Worm (Caenorhabditis elegans) whole organism, L2 larva: ENCODE measurements around the gene ssq-1.

Source experiments
- C34F6.9 ChIP-seq: fragments of 150-350 bp; optimal IDR thresholded peaks from 2 replicates; lab custom pipeline; 2014; ENCODE audit warnings: missing biosample characterization, missing genetic modification characterization
- R02D3.7 ChIP-seq: fragments of 150-350 bp; optimal IDR thresholded peaks from 2 replicates; lab custom pipeline; 2014; ENCODE audit warnings: missing biosample characterization, missing genetic modification characterization
- Y55F3AM.14 ChIP-seq: fragments of 200-800 bp; sonication (Bioruptor generic); optimal IDR thresholded peaks from 2 replicates; lab custom pipeline; 2018; ENCODE audit warnings: mild to moderate bottlenecking, missing genetic modification characterization, missing compliant biosample characterization
- ZK546.5 ChIP-seq: sonication (generic microtip); optimal IDR thresholded peaks from 2 replicates; lab custom pipeline; 2017; ENCODE audit warnings: missing biosample characterization, missing genetic modification characterization
- alr-1 ChIP-seq: fragments of 150-350 bp; optimal IDR thresholded peaks from 2 replicates; lab custom pipeline; 2014; ENCODE audit warnings: missing biosample characterization, missing genetic modification characterization
- aly-2 ChIP-seq: fragments of 150-350 bp; optimal IDR thresholded peaks from 2 replicates; lab custom pipeline; 2014; ENCODE audit warnings: missing biosample characterization, missing genetic modification characterization
- ama-1 ChIP-seq: fragments of 150-350 bp; optimal IDR thresholded peaks from 2 replicates; lab custom pipeline; 2018; ENCODE audit warnings: inconsistent platforms
- blmp-1 ChIP-seq: sonication (generic microtip); optimal IDR thresholded peaks from 2 replicates; lab custom pipeline; 2017; ENCODE audit warnings: missing genetic modification characterization, mild to moderate bottlenecking, missing compliant biosample characterization, antibody characterized with exemption, moderate library complexity; ENCODE audit not compliant: insufficient read depth
- ceh-16 ChIP-seq: fragments of 150-350 bp; optimal IDR thresholded peaks from 2 replicates; lab custom pipeline; 2014; ENCODE audit warnings: missing biosample characterization, missing genetic modification characterization
- ceh-82 ChIP-seq: fragments of 150-350 bp; optimal IDR thresholded peaks from 2 replicates; lab custom pipeline; 2014; ENCODE audit warnings: missing biosample characterization, missing genetic modification characterization
- crh-2 ChIP-seq: sonication (generic microtip); optimal IDR thresholded peaks from 2 replicates; lab custom pipeline; 2017; ENCODE audit warnings: missing biosample characterization, missing genetic modification characterization
- dmd-4 ChIP-seq: sonication (generic microtip); optimal IDR thresholded peaks from 2 replicates; lab custom pipeline; 2017; ENCODE audit warnings: missing biosample characterization, missing genetic modification characterization
- elt-3 ChIP-seq: sonication (generic microtip); optimal IDR thresholded peaks from 2 replicates; lab custom pipeline; 2017; ENCODE audit warnings: missing biosample characterization, missing genetic modification characterization
- fos-1 ChIP-seq: fragments of 150-350 bp; optimal IDR thresholded peaks from 2 replicates; lab custom pipeline; 2014; ENCODE audit warnings: missing biosample characterization, missing genetic modification characterization
- gmeb-1 ChIP-seq: fragments of 150-350 bp; optimal IDR thresholded peaks from 2 replicates; lab custom pipeline; 2014; ENCODE audit warnings: missing biosample characterization, missing genetic modification characterization
- lin-11 ChIP-seq: fragments of 150-350 bp; sonication (generic microtip); optimal IDR thresholded peaks from 2 replicates; lab custom pipeline; 2014; ENCODE audit warnings: missing biosample characterization, missing genetic modification characterization, inconsistent platforms, mixed read lengths
- lin-39 ChIP-seq: fragments of 150-350 bp; optimal IDR thresholded peaks from 2 replicates; lab custom pipeline; 2014; ENCODE audit warnings: missing biosample characterization, missing genetic modification reagents, missing genetic modification characterization
- lsy-2 ChIP-seq, 2 experiments: fragments of 150-350 bp in 1 of 2; sonication (generic microtip) in 1 of 2; optimal IDR thresholded peaks; 2 replicates each; lab custom pipeline; 2014 to 2017; ENCODE audit warnings: missing biosample characterization in 2 of 2, missing genetic modification characterization in 2 of 2
- mab-5 ChIP-seq: fragments of 150-350 bp; optimal IDR thresholded peaks from 2 replicates; lab custom pipeline; 2014; ENCODE audit warnings: missing biosample characterization, missing genetic modification characterization
- mdl-1 ChIP-seq, 2 experiments: fragments of 150-350 bp in 1 of 2; sonication (generic microtip) in 1 of 2; optimal IDR thresholded peaks; 2 replicates each; lab custom pipeline; 2017; ENCODE audit warnings: missing biosample characterization in 2 of 2, missing genetic modification characterization in 2 of 2
- nhr-10 ChIP-seq: sonication (generic microtip); optimal IDR thresholded peaks from 2 replicates; lab custom pipeline; 2017; ENCODE audit warnings: missing biosample characterization, missing genetic modification characterization
- nhr-11 ChIP-seq: fragments of 150-350 bp; optimal IDR thresholded peaks from 2 replicates; lab custom pipeline; 2014; ENCODE audit warnings: missing biosample characterization, missing genetic modification characterization
- nhr-12 ChIP-seq: fragments of 150-350 bp; optimal IDR thresholded peaks from 2 replicates; lab custom pipeline; 2014; ENCODE audit warnings: missing biosample characterization, missing genetic modification characterization
- nhr-129 ChIP-seq: fragments of 150-350 bp; optimal IDR thresholded peaks from 2 replicates; lab custom pipeline; 2014; ENCODE audit warnings: missing biosample characterization, missing genetic modification characterization
- nhr-21 ChIP-seq: fragments of 150-350 bp; optimal IDR thresholded peaks from 2 replicates; lab custom pipeline; 2014; ENCODE audit warnings: missing biosample characterization, missing genetic modification characterization
- nhr-237 ChIP-seq: fragments of 150-350 bp; optimal IDR thresholded peaks from 2 replicates; lab custom pipeline; 2014; ENCODE audit warnings: missing biosample characterization, missing genetic modification characterization
- nhr-25 ChIP-seq: fragments of 150-350 bp; sonication (generic microtip); optimal IDR thresholded peaks from 3 replicates; lab custom pipeline; 2014; ENCODE audit warnings: missing biosample characterization, missing genetic modification characterization
- nhr-6 ChIP-seq: fragments of 150-350 bp; optimal IDR thresholded peaks from 2 replicates; lab custom pipeline; 2014; ENCODE audit warnings: missing biosample characterization, missing genetic modification characterization
- sem-4 ChIP-seq: fragments of 150-350 bp; optimal IDR thresholded peaks from 2 replicates; lab custom pipeline; 2014; ENCODE audit warnings: missing biosample characterization, missing genetic modification reagents, missing genetic modification characterization
- sma-3 ChIP-seq: sonication (generic microtip); optimal IDR thresholded peaks from 2 replicates; lab custom pipeline; 2016; ENCODE audit warnings: missing genetic modification reagents, missing genetic modification characterization, missing compliant biosample characterization
- sma-9 ChIP-seq, 2 experiments: fragments of 150-350 bp in 1 of 2; sonication (generic microtip) in 1 of 2; optimal IDR thresholded peaks; 2 replicates each; lab custom pipeline; 2014 to 2016; ENCODE audit warnings: missing genetic modification characterization in 2 of 2, mild to moderate bottlenecking in 1 of 2, missing biosample characterization in 1 of 2, missing compliant biosample characterization in 1 of 2, missing genetic modification reagents in 1 of 2, moderate library complexity in 1 of 2
- unc-39 ChIP-seq: fragments of 150-350 bp; optimal IDR thresholded peaks from 2 replicates; lab custom pipeline; 2014; ENCODE audit warnings: missing biosample characterization, missing genetic modification characterization
- unc-55 ChIP-seq: fragments of 150-350 bp; sonication (generic microtip); optimal IDR thresholded peaks from 3 replicates; lab custom pipeline; 2014; ENCODE audit warnings: missing biosample characterization, missing genetic modification reagents, missing genetic modification characterization
- unc-62 ChIP-seq: fragments of 150-350 bp; optimal IDR thresholded peaks from 2 replicates; lab custom pipeline; 2014; ENCODE audit warnings: missing biosample characterization, missing genetic modification reagents, missing genetic modification characterization
- ztf-1 ChIP-seq: fragments of 200-800 bp; sonication (Bioruptor generic); conservative IDR thresholded peaks from 2 replicates; pipeline ENCODE4 v1.3.6; 2022; ENCODE audit warnings: missing genetic modification characterization, missing compliant biosample characterization
- ztf-11 ChIP-seq: sonication (generic microtip); optimal IDR thresholded peaks from 2 replicates; lab custom pipeline; 2017; ENCODE audit warnings: missing biosample characterization, missing genetic modification characterization
- ztf-4 ChIP-seq: fragments of 150-350 bp; optimal IDR thresholded peaks from 2 replicates; lab custom pipeline; 2014; ENCODE audit warnings: missing biosample characterization, missing genetic modification characterization

ssq-1 gene

DNA sequence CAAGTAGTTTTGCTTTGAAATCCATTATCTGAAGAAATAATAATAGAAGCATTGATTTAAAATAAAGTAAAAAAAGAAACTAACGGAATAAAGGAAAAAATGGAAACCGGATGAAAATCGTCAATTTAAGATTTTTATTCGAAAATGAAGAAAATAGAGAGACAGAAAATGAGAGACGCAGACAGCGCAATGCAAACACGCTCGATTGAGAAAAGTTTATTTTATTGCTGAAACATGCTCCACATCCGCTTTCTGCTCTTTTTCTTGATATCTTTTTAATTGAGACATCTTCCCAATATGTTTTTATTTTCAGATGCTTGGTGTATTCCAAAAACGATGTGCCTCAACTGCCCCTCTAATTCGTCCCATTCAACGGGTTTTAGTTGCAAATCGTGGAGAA, 31.9 kb downstream of the ssq-1 start, which contains the start of the genes prp-18 and mccc-1:
Gene prp-18 (minus strand): TSS at position 127 of the 400 bp plus-strand sequence.
Gene mccc-1 (plus strand): TSS at position 314 of the 400 bp plus-strand sequence.
- TF ChIP-seq ztf-4 (tag; lab: Kevin White, UChicago) = no peak
- no peak for TF ChIP-seq elt-3
- TF ChIP-seq nhr-25 (tag; lab: Kevin White, UChicago) = no peak
- peak; percentile 21 for TF ChIP-seq gmeb-1 (tag; lab: Kevin White, UChicago)
- peak; percentile 90 for TF ChIP-seq C34F6.9 (tag; lab: Kevin White, UChicago)
- peak; percentile 11 for TF ChIP-seq sem-4 (tag; lab: Kevin White, UChicago)
- no peak for TF ChIP-seq nhr-21 (tag; lab: Kevin White, UChicago)
- TF ChIP-seq fos-1 (tag; lab: Kevin White, UChicago) = peak; percentile 47
- TF ChIP-seq nhr-11 (tag; lab: Kevin White, UChicago) = no peak
- no peak for TF ChIP-seq dmd-4
- no peak for TF ChIP-seq alr-1 (tag; lab: Kevin White, UChicago)
- no peak for TF ChIP-seq blmp-1 (tag; lab: Kevin White, UChicago)
- TF ChIP-seq nhr-129 (tag; lab: Kevin White, UChicago) = peak; percentile 51
- TF ChIP-seq ztf-1 = no peak
- no peak for TF ChIP-seq ceh-82
- TF ChIP-seq nhr-237 = no peak
- no peak for TF ChIP-seq lin-39 (tag; lab: Kevin White, UChicago)
- no peak for TF ChIP-seq nhr-10 (tag; lab: Kevin White, UChicago)
- TF ChIP-seq ZK546.5 (tag; lab: Kevin White, UChicago) = no peak
- no peak for TF ChIP-seq nhr-12
- TF ChIP-seq ztf-11 (tag; lab: Kevin White, UChicago) = no peak
- no peak for TF ChIP-seq nhr-6 (tag; lab: Kevin White, UChicago)
- peak; percentile 23 for TF ChIP-seq sma-9 (GFP tag; optimal IDR thresholded peaks at IDR 0.05; lab: Kevin White, UChicago)
- no peak for TF ChIP-seq sma-9 (tag; optimal IDR thresholded peaks at IDR 0.05; lab: Kevin White, UChicago)
- no peak for TF ChIP-seq unc-62
- no peak for TF ChIP-seq sma-3
- peak; percentile 60 for TF ChIP-seq crh-2 (tag; lab: Kevin White, UChicago)
- no peak for TF ChIP-seq ama-1 (lab: Kevin White, UChicago)
- no peak for TF ChIP-seq mab-5
- TF ChIP-seq unc-55 (GFP tag; lab: Kevin White, UChicago) = peak; percentile 82
- TF ChIP-seq unc-39 (tag; lab: Kevin White, UChicago) = no peak
- TF ChIP-seq R02D3.7 (tag; lab: Kevin White, UChicago) = no peak
- no peak for TF ChIP-seq ceh-16 (tag; lab: Kevin White, UChicago)
- no peak for TF ChIP-seq aly-2
- no peak for TF ChIP-seq lin-11 (tag; lab: Kevin White, UChicago)

ce11 chrIV:9889857-9890256, 37.5 kb downstream of the ssq-1 start, which contains the start of gene ttbk-3:
TSS of gene ttbk-3 (minus strand) at chrIV:9889957.
- TF ChIP-seq nhr-25 (tag; lab: Kevin White, UChicago) (no peak), unc-55 (GFP tag; lab: Kevin White, UChicago) (no peak), ztf-11 (tag; lab: Kevin White, UChicago) (no peak), mdl-1 (tag; optimal IDR thresholded peaks at IDR 0.05; lab: Kevin White, UChicago) (no peak), sma-3 (no peak), sem-4 (tag; lab: Kevin White, UChicago) (no peak), ztf-4 (tag; lab: Kevin White, UChicago) (no peak), nhr-11 (tag; lab: Kevin White, UChicago) (no peak), lsy-2 (tag; optimal IDR thresholded peaks at IDR 0.05; lab: Kevin White, UChicago) (no peak), blmp-1 (tag; lab: Kevin White, UChicago) (no peak), dmd-4 (no peak), ceh-82 (no peak)

ce11 chrIV:9891938-9892337, 39.6 kb downstream of the ssq-1 start, which contains the start of gene F32B6.4:
TSS of gene F32B6.4 (minus strand) at chrIV:9892038.
- TF ChIP-seq elt-3 = no peak
- no peak for TF ChIP-seq lin-11 (tag; lab: Kevin White, UChicago)
- TF ChIP-seq fos-1 (tag; lab: Kevin White, UChicago) = no peak
- no peak for TF ChIP-seq Y55F3AM.14 (GFP tag; lab: Kevin White, UChicago)
- TF ChIP-seq nhr-25 (tag; lab: Kevin White, UChicago) = no peak
- TF ChIP-seq, all 48 proteins: peak for 0
